Fruit fly (Drosophila melanogaster) whole organism, embryonic: ENCODE measurements around the gene CG10801.

ENCODE experiments used
- Asciz ChIP-seq: fragments of 200-800 bp; sonication (Bioruptor generic); optimal IDR thresholded peaks from 2 replicates; lab custom pipeline; 2017; ENCODE audit warnings: missing biosample characterization, mild to moderate bottlenecking, missing genetic modification characterization, missing genetic modification reagents
- CG10209 ChIP-seq: fragments of 200-800 bp; sonication (Bioruptor generic); optimal IDR thresholded peaks from 3 replicates; lab custom pipeline; 2017; ENCODE audit warnings: missing biosample characterization, mild to moderate bottlenecking, missing genetic modification characterization, missing genetic modification reagents
- CG10462 ChIP-seq: fragments of 200-800 bp; sonication (Bioruptor generic); optimal IDR thresholded peaks from 2 replicates; lab custom pipeline; 2016; ENCODE audit warnings: missing biosample characterization, missing genetic modification characterization
- CG11093 ChIP-seq: fragments of 200-800 bp; sonication (Bioruptor generic); IDR thresholded peaks from 3 replicates; pipeline ENCODE4 v1.3.6; 2022; ENCODE audit warnings: missing biosample characterization, missing genetic modification characterization
- CG12104 ChIP-seq: fragments of 200-800 bp; sonication (Bioruptor generic); optimal IDR thresholded peaks from 3 replicates; lab custom pipeline; 2016; ENCODE audit warnings: missing biosample characterization, missing genetic modification characterization
- CG16815 ChIP-seq: fragments of 200-800 bp; sonication (Bioruptor generic); optimal IDR thresholded peaks from 3 replicates; lab custom pipeline; 2017; ENCODE audit warnings: missing biosample characterization, mild to moderate bottlenecking, missing genetic modification characterization
- CG17612 ChIP-seq: fragments of 200-800 bp; sonication (Bioruptor generic); IDR thresholded peaks from 2 replicates; pipeline ENCODE4 v1.3.6; 2022; ENCODE audit warnings: missing biosample characterization, missing genetic modification characterization
- CG18011 ChIP-seq: fragments of 200-800 bp; sonication (Bioruptor generic); optimal IDR thresholded peaks from 2 replicates; lab custom pipeline; 2017; ENCODE audit warnings: missing biosample characterization, missing genetic modification characterization, mild to moderate bottlenecking, moderate library complexity, missing genotype
- CG18476 ChIP-seq: fragments of 200-800 bp; sonication (Bioruptor generic); optimal IDR thresholded peaks from 2 replicates; lab custom pipeline; 2016; ENCODE audit warnings: missing biosample characterization, mild to moderate bottlenecking, missing genetic modification characterization
- CG2129 ChIP-seq: fragments of 200-800 bp; sonication (Bioruptor generic); IDR thresholded peaks from 2 replicates; pipeline ENCODE4 v1.3.6; 2022; ENCODE audit warnings: missing biosample characterization, missing genetic modification characterization; ENCODE audit not compliant: partially characterized antibody
- CG30431 ChIP-seq: fragments of 200-800 bp; sonication (Bioruptor generic); optimal IDR thresholded peaks from 2 replicates; lab custom pipeline; 2017; ENCODE audit warnings: missing biosample characterization, missing genetic modification characterization
- CG31388 ChIP-seq: fragments of 200-800 bp; sonication (Bioruptor generic); optimal IDR thresholded peaks from 2 replicates; lab custom pipeline; 2016; ENCODE audit warnings: missing biosample characterization, missing genetic modification characterization
- CG4360 ChIP-seq: fragments of 200-800 bp; sonication (Bioruptor generic); IDR thresholded peaks from 2 replicates; pipeline ENCODE4 v1.3.6; 2022; ENCODE audit warnings: missing biosample characterization, missing genetic modification characterization
- CG6272 ChIP-seq: fragments of 200-800 bp; sonication (Bioruptor generic); IDR thresholded peaks from 2 replicates; pipeline ENCODE4 v1.3.6; 2022; ENCODE audit warnings: missing biosample characterization, missing genetic modification characterization
- CG6683 ChIP-seq: fragments of 200-800 bp; sonication (Bioruptor generic); optimal IDR thresholded peaks from 2 replicates; lab custom pipeline; 2017; ENCODE audit warnings: missing biosample characterization, mild to moderate bottlenecking, missing genetic modification characterization, missing genetic modification reagents
- CG6689 ChIP-seq: fragments of 200-800 bp; sonication (Bioruptor generic); IDR thresholded peaks from 2 replicates; pipeline ENCODE4 v1.3.6; 2022; ENCODE audit warnings: missing biosample characterization, missing genetic modification characterization
- D19A ChIP-seq: fragments of 200-800 bp; optimal IDR thresholded peaks from 3 replicates; lab custom pipeline; 2019; ENCODE audit warnings: missing biosample characterization, mild to moderate bottlenecking, missing genetic modification characterization, moderate library complexity
- Dip3 ChIP-seq: fragments of 200-800 bp; sonication (Bioruptor generic); optimal IDR thresholded peaks from 3 replicates; lab custom pipeline; 2016; ENCODE audit warnings: missing biosample characterization, missing genetic modification characterization
- Doc3 ChIP-seq: fragments of 200-800 bp; sonication (Bioruptor generic); IDR thresholded peaks from 3 replicates; pipeline ENCODE4 v1.3.6; 2022; ENCODE audit warnings: missing biosample characterization, missing genetic modification characterization; ENCODE audit not compliant: partially characterized antibody
- Ets97D ChIP-seq: fragments of 200-800 bp; sonication (Bioruptor generic); optimal IDR thresholded peaks from 3 replicates; lab custom pipeline; 2016; ENCODE audit warnings: missing biosample characterization, missing genetic modification characterization
- Gsc ChIP-seq: fragments of 200-800 bp; sonication (Bioruptor generic); IDR thresholded peaks from 2 replicates; pipeline ENCODE4 v1.3.6; 2022; ENCODE audit warnings: missing biosample characterization, missing genetic modification characterization
- HLH54F ChIP-seq: fragments of 200-800 bp; sonication (Bioruptor generic); optimal IDR thresholded peaks from 3 replicates; lab custom pipeline; 2016; ENCODE audit warnings: missing biosample characterization, missing genetic modification characterization
- HmgD ChIP-seq: fragments of 200-800 bp; sonication (Bioruptor generic); optimal IDR thresholded peaks from 3 replicates; lab custom pipeline; 2016; ENCODE audit warnings: missing biosample characterization, missing genetic modification characterization
- Hr3 ChIP-seq: fragments of 200-800 bp; sonication (Bioruptor generic); optimal IDR thresholded peaks from 3 replicates; lab custom pipeline; 2016; ENCODE audit warnings: missing biosample characterization, missing genetic modification characterization
- Jarid2 ChIP-seq: fragments of 200-800 bp; sonication (Bioruptor generic); optimal IDR thresholded peaks from 3 replicates; lab custom pipeline; 2017; ENCODE audit warnings: mild to moderate bottlenecking, missing biosample characterization, missing genetic modification reagents, missing genetic modification characterization
- Xbp1 ChIP-seq: fragments of 200-800 bp; sonication (Bioruptor generic); optimal IDR thresholded peaks from 3 replicates; lab custom pipeline; 2016; ENCODE audit warnings: missing biosample characterization, mild to moderate bottlenecking, missing genetic modification characterization
- amos ChIP-seq: fragments of 200-800 bp; sonication (Bioruptor generic); IDR thresholded peaks from 2 replicates; pipeline ENCODE4 v1.3.6; 2022; ENCODE audit warnings: missing biosample characterization, missing genetic modification characterization; ENCODE audit not compliant: partially characterized antibody
- az2 ChIP-seq: fragments of 200-800 bp; sonication (Bioruptor generic); optimal IDR thresholded peaks from 3 replicates; lab custom pipeline; 2016; ENCODE audit warnings: missing biosample characterization, missing genetic modification characterization
- bowl ChIP-seq: fragments of 200-800 bp; sonication (Bioruptor generic); IDR thresholded peaks from 2 replicates; pipeline ENCODE4 v1.3.6; 2022; ENCODE audit warnings: missing biosample characterization, missing genetic modification characterization
- cas ChIP-seq: fragments of 200-800 bp; sonication (Bioruptor generic); IDR thresholded peaks from 2 replicates; pipeline ENCODE4 v1.3.6; 2022; ENCODE audit warnings: missing biosample characterization, missing genetic modification characterization
- croc ChIP-seq: fragments of 200-800 bp; sonication (Bioruptor generic); conservative IDR thresholded peaks from 3 replicates; pipeline ENCODE4 v1.3.6; 2022; ENCODE audit warnings: missing biosample characterization, missing genetic modification characterization
- crol ChIP-seq: fragments of 200-800 bp; sonication (Bioruptor generic); IDR thresholded peaks from 2 replicates; pipeline ENCODE4 v1.3.6; 2022; ENCODE audit warnings: missing biosample characterization, missing genetic modification characterization
- dmrt99B ChIP-seq: fragments of 200-800 bp; sonication (Bioruptor generic); optimal IDR thresholded peaks from 2 replicates; lab custom pipeline; 2018; ENCODE audit warnings: missing biosample characterization, mild to moderate bottlenecking, missing genetic modification characterization, moderate library complexity
- gce ChIP-seq: fragments of 200-800 bp; sonication (Bioruptor generic); IDR thresholded peaks from 3 replicates; pipeline ENCODE4 v1.3.6; 2022; ENCODE audit warnings: missing biosample characterization, missing genetic modification characterization
- gfzf ChIP-seq: fragments of 200-800 bp; sonication (Bioruptor generic); optimal IDR thresholded peaks from 2 replicates; lab custom pipeline; 2016; ENCODE audit warnings: missing biosample characterization, mild to moderate bottlenecking, missing genetic modification characterization, moderate library complexity
- gt ChIP-seq: fragments of 200-800 bp; sonication (Bioruptor generic); IDR thresholded peaks from 2 replicates; pipeline ENCODE4 v1.3.6; 2022; ENCODE audit warnings: missing biosample characterization, missing genetic modification characterization
- hkb ChIP-seq, 2 experiments: fragments of 200-800 bp in 1 of 2; fragments of >200 bp in 1 of 2; sonication (Bioruptor generic) in 1 of 2; IDR thresholded peaks in 1 of 2; optimal IDR thresholded peaks in 1 of 2; 2 replicates each; pipeline versions ENCODE4 v1.3.6 to Lab custom; 2017 to 2022; ENCODE audit warnings: missing biosample characterization in 1 of 2, missing genetic modification characterization in 1 of 2
- kay ChIP-seq: fragments of 200-800 bp; sonication (Bioruptor generic); optimal IDR thresholded peaks from 2 replicates; lab custom pipeline; 2016; ENCODE audit warnings: missing biosample characterization, missing genetic modification characterization
- nom ChIP-seq: fragments of 200-800 bp; sonication (Bioruptor generic); optimal IDR thresholded peaks from 2 replicates; lab custom pipeline; 2017; ENCODE audit warnings: missing biosample characterization, missing genetic modification characterization, mild to moderate bottlenecking, moderate library complexity, missing genetic modification reagents
- org-1 ChIP-seq: fragments of 200-800 bp; sonication (Bioruptor generic); optimal IDR thresholded peaks from 2 replicates; lab custom pipeline; 2017; ENCODE audit warnings: missing biosample characterization, missing genetic modification characterization
- ranshi ChIP-seq: fragments of 200-800 bp; sonication (Bioruptor generic); IDR thresholded peaks from 2 replicates; pipeline ENCODE4 v1.3.6; 2022; ENCODE audit warnings: missing biosample characterization, missing genetic modification characterization
- repo ChIP-seq: fragments of 200-800 bp; sonication (Bioruptor generic); optimal IDR thresholded peaks from 2 replicates; lab custom pipeline; 2016; ENCODE audit warnings: missing biosample characterization, missing genetic modification characterization
- schlank ChIP-seq: fragments of 200-800 bp; sonication (Bioruptor generic); optimal IDR thresholded peaks from 2 replicates; lab custom pipeline; 2018; ENCODE audit warnings: missing biosample characterization, mild to moderate bottlenecking, missing genetic modification characterization
- sisA ChIP-seq: fragments of 200-800 bp; sonication (Bioruptor generic); IDR thresholded peaks from 2 replicates; pipeline ENCODE4 v1.3.6; 2022; ENCODE audit warnings: missing biosample characterization, missing genetic modification characterization
- slbo ChIP-seq: fragments of 200-800 bp; sonication (Bioruptor generic); IDR thresholded peaks from 2 replicates; pipeline ENCODE4 v1.3.6; 2022; ENCODE audit warnings: missing biosample characterization, missing genetic modification characterization
- sug ChIP-seq: fragments of 200-800 bp; optimal IDR thresholded peaks from 2 replicates; lab custom pipeline; 2019; ENCODE audit warnings: missing biosample characterization, mild to moderate bottlenecking, missing genetic modification characterization, moderate library complexity
- ttk ChIP-seq: fragments of 200-800 bp; sonication (Bioruptor generic); IDR thresholded peaks from 2 replicates; pipeline ENCODE4 v2.1.2; 2022; ENCODE audit warnings: missing biosample characterization, missing genetic modification characterization
- tx ChIP-seq: fragments of 200-800 bp; sonication (Bioruptor generic); optimal IDR thresholded peaks from 2 replicates; lab custom pipeline; 2016; ENCODE audit warnings: missing biosample characterization, missing genetic modification characterization
- vnd ChIP-seq: fragments of 200-800 bp; sonication (Bioruptor generic); IDR thresholded peaks from 3 replicates; pipeline ENCODE4 v1.3.6; 2022; ENCODE audit warnings: missing biosample characterization, missing genetic modification characterization; ENCODE audit not compliant: partially characterized antibody
- zen ChIP-seq: fragments of 200-800 bp; sonication (Bioruptor generic); optimal IDR thresholded peaks from 3 replicates; lab custom pipeline; 2018; ENCODE audit warnings: missing biosample characterization, mild to moderate bottlenecking, missing genetic modification characterization, moderate library complexity
- zfh2 ChIP-seq: fragments of 200-800 bp; sonication (Bioruptor generic); optimal IDR thresholded peaks from 2 replicates; lab custom pipeline; 2016; ENCODE audit warnings: missing biosample characterization, missing genetic modification characterization

CG10801 gene

DNA sequence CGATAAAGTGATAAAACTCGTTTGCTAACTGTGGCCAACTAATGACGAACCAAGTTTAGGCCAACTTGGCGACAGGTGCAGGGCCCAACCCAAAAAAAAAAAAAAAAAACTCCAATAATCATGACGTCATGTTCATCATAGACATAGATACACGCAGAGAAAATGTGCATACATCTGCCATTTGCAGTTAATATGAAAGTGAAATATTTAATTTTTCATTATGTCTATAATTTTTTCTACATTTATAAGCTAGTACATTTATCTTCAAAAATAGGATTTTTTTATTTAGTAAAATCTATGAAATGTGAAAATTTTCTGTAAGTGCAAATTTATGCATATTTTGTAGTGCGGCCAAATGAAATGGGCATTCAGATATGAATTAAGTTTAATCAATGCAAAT lies 28.8 kb upstream of the CG10801 start (continued):
- TF ChIP-seq dmrt99B (tag; lab: Kevin White, UChicago) (peak; percentile 84), ttk (GFP tag; lab: Robert Waterston, UW) (peak; percentile 80), D19A (tag; lab: Kevin White, UChicago) (peak; percentile 57), org-1 (peak; percentile 52), gt (GFP tag; lab: Robert Waterston, UW) (no peak), CG31388 (no peak), CG6689 (GFP tag; lab: Robert Waterston, UW) (peak; percentile 82), schlank (no peak), gfzf (GFP tag; lab: Kevin White, UChicago) (no peak), CG11093 (peak; percentile 69; the same call in 2 of the 3 replicates), Xbp1 (GFP tag; lab: Kevin White, UChicago) (peak; percentile 69), CG12104 (peak; percentile 18), CG18476 (GFP tag; lab: Kevin White, UChicago) (no peak), zen (peak; percentile 30), slbo (GFP tag; lab: Robert Waterston, UW) (peak; percentile 88), bowl (GFP tag; lab: Robert Waterston, UW) (peak; percentile 21; the same call in 1 of the 2 replicates), HLH54F (GFP tag; lab: Kevin White, UChicago) (no peak), sug (tag; lab: Kevin White, UChicago) (peak; percentile 68), az2 (GFP tag; lab: Kevin White, UChicago) (peak; percentile 55), CG6272 (GFP tag; lab: Robert Waterston, UW) (peak; percentile 59), amos (GFP tag; lab: Robert Waterston, UW) (no peak), CG30431 (no peak), Gsc (GFP tag; lab: Robert Waterston, UW) (no peak), nom (GFP tag; lab: Kevin White, UChicago) (no peak), sisA (peak; percentile 31; the same call in 1 of the 2 replicates), ranshi (GFP tag; lab: Robert Waterston, UW) (peak; percentile 55; the same call in 1 of the 2 replicates), CG17612 (GFP tag; lab: Robert Waterston, UW) (peak; percentile 62), CG6683 (GFP tag; lab: Kevin White, UChicago) (no peak), kay (GFP tag; lab: Kevin White, UChicago) (peak; percentile 31), zfh2 (no peak), Doc3 (GFP tag; lab: Robert Waterston, UW) (no peak), croc (GFP tag; lab: Robert Waterston, UW) (peak; percentile 63), hkb (optimal IDR thresholded peaks at IDR 0.05; lab: Kevin White, UChicago) (no peak), hkb (GFP tag; IDR thresholded peaks at IDR 0.05; lab: Robert Waterston, UW) (peak; percentile 62), Hr3 (peak; percentile 53), vnd (no peak), repo (GFP tag; lab: Kevin White, UChicago) (no peak), Dip3 (GFP tag; lab: Kevin White, UChicago) (peak; percentile 22), CG4360 (GFP tag; lab: Robert Waterston, UW) (0 out of 2 replicates have a peak, but pooled peaks have one; percentile 27), CG10209 (GFP tag; lab: Kevin White, UChicago) (peak; percentile 35), Asciz (peak; percentile 38), Ets97D (no peak), cas (GFP tag; lab: Robert Waterston, UW) (no peak), HmgD (GFP tag; lab: Kevin White, UChicago) (no peak), CG10462 (peak; percentile 26), CG16815 (GFP tag; lab: Kevin White, UChicago) (peak; percentile 15), tx (GFP tag; lab: Kevin White, UChicago) (peak; percentile 22), gce (GFP tag; lab: Robert Waterston, UW) (peak; percentile 42; the same call in 1 of the 3 replicates), CG2129 (no peak), crol (GFP tag; lab: Robert Waterston, UW) (peak; percentile 28; the same call in 1 of the 2 replicates), Jarid2 (GFP tag; lab: Kevin White, UChicago) (no peak), CG18011 (GFP tag; lab: Kevin White, UChicago) (no peak)
